Fruit fly (Drosophila melanogaster): Measurements from ENCODE around the gene CG18577.

The CG18577 gene

DNA sequence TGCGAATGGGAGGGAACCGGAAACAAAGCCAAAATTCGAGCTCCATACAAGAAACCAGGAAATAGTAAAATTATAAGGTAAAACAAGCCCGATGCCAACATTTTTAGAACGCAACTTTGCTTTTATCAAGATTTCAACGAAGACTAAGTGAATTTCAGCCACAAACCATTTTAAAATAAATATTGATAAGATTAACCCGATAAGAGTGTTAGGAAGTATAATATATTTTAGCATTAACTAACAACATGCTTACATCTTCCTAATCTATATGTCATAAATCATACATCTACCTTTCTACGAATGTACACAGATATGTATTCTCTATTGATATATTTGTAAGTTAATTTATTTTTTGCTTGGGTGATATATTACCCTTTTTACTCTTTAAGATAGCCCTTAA is 29.9 kb upstream of the CG18577 start, which contains the start of gene Ugt35E1:
TSS of gene Ugt35E1 (minus strand) at position 101 of the 400 bp plus-strand sequence.
- TF ChIP-seq D1 (tag; optimal IDR thresholded peaks at IDR 0.05) (no peak), CG15710 (tag; optimal IDR thresholded peaks at IDR 0.05) (no peak), CG8159 (tag; optimal IDR thresholded peaks at IDR 0.05) (no peak), fd96Ca (GFP tag; IDR thresholded peaks at IDR 0.05) (no peak)

DNA sequence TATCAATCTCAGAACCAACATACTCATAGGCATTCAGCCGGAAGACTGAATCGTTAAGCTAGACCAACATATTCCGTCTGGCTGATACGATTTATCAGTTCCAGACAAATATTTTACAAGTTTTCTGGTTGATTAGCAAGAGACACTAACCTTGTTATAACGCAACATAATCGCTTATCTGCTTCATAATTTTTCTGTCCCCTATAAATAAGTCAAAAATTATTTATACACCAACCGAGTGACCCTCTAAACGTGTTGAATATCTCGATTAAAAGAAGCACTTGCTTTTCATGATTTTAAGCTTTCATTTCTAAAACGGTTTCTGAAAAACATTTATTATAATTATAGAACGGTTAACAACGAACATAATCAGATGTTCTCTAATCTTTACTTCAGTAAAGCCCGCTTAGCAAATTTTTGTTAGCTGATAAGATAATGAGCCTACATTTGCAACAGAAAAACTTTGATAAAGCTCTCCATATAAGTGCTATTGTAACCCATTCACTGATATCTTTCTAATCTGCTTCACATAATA is 27.9 kb upstream of the CG18577 start, which contains the start of gene Ugt35E2:
TSS of gene Ugt35E2 (minus strand) at position 51 of the 535 bp plus-strand sequence.
- TF ChIP-seq CG8301 (tag; optimal IDR thresholded peaks at IDR 0.05) (no peak), Pif1A (GFP tag; optimal IDR thresholded peaks at IDR 0.05) (no peak), Snoo (tag; optimal IDR thresholded peaks at IDR 0.05) (no peak), CG15710 (tag; optimal IDR thresholded peaks at IDR 0.05) (no peak), CG34367 (tag; optimal IDR thresholded peaks at IDR 0.05) (no peak), CG14655 (GFP tag; optimal IDR thresholded peaks at IDR 0.05) (no peak), CG32121 (GFP tag; IDR thresholded peaks at IDR 0.05) (no peak), fd96Ca (GFP tag; IDR thresholded peaks at IDR 0.05) (no peak), CG13204 (GFP tag; optimal IDR thresholded peaks at IDR 0.05) (no peak)

DNA sequence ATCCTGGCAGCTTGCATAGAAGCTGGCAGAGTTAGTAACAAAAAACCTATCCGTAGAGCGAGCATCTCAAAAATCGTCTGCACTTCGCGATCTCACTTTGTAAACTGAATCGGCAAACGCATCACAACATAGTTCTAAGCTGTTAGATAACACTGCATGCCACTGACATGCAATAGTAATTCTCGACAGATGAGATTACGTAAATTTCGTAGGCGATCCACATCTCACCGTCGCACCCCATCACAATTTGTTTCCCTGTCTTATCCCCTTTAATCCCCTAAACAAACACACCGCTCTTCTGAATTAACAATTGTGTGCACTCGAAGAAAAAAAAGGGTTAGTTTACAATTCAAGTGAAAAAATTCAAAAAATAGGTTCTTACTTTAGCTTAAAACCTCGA is 25.7 kb upstream of the CG18577 start, which contains the start of gene Ugt35B1:
TSS of gene Ugt35B1 (minus strand) at position 101 of the 400 bp plus-strand sequence.
- TF ChIP-seq Ets98B (GFP tag; IDR thresholded peaks at IDR 0.05) (no peak), Snoo (tag; optimal IDR thresholded peaks at IDR 0.05) (no peak), CG10348 (GFP tag; IDR thresholded peaks at IDR 0.05) (no peak), CG15710 (tag; optimal IDR thresholded peaks at IDR 0.05) (no peak), CG8159 (tag; optimal IDR thresholded peaks at IDR 0.05) (no peak), CG14655 (GFP tag; optimal IDR thresholded peaks at IDR 0.05) (no peak), CG13204 (GFP tag; optimal IDR thresholded peaks at IDR 0.05) (no peak), CG8301 (tag; optimal IDR thresholded peaks at IDR 0.05) (no peak), fd96Ca (GFP tag; IDR thresholded peaks at IDR 0.05) (no peak)

DNA sequence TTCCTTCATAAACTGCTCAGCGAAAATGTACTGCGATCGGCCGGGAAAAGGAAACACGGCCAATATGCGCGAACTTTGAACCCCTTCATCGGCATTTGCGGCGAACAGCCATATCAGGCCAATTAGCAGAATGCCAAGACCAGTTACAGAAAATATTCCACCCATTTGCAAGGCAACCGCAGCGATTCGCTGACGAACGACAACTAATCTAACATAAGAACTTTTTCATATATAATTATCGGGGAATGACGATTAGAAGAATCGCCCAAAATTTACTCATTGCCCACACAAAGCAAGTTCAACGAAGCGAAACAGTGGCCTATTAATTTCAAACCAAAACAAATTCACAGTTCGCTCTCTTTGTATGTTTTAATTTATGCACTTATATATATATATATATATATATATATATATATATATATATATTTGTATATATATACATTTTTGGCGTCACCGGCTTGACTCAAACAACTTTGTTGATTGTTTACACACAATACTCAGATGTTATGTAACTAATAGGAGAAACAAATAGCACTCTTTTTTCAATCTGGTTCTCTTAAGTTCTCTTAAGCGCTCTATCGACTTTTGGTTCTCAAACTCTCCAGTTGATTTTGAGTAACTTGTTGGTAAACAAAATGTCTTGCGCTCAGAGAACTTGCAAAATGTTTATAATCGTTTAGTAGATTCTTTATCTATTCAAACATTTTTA is 23.3 kb upstream of the CG18577 start, which contains the start of gene Ugt35A1:
TSS of gene Ugt35A1 (minus strand) at position 205 of the 709 bp plus-strand sequence.
- TF ChIP-seq Snoo (tag; optimal IDR thresholded peaks at IDR 0.05) (no peak), CG15710 (tag; optimal IDR thresholded peaks at IDR 0.05) (no peak), CG12605 (GFP tag; IDR thresholded peaks at IDR 0.05) (no peak), rn (GFP tag; IDR thresholded peaks at IDR 0.05) (no peak), CG9948 (tag; optimal IDR thresholded peaks at IDR 0.05) (no peak), CG34367 (tag; optimal IDR thresholded peaks at IDR 0.05) (no peak), Pif1B (GFP tag; optimal IDR thresholded peaks at IDR 0.05) (no peak)

DNA sequence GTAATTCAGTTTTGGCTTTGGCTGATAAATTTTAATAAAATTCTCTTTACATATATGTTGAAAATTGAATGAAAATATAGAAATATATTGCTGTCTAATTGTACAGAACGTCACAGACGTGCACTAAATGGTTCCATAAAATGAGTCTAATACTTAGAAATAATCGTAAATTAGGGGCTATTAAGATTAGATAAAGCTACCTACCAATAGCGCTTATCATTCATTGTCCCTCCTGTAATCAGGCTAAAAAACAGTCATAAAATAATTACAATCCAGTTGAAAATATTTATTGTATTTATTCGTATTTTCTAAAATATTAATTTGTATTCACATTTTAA is 22.8 kb upstream of the CG18577 start:
- no peak for TF ChIP-seq CG8301 (tag; optimal IDR thresholded peaks at IDR 0.05)
- TF ChIP-seq rn (GFP tag; IDR thresholded peaks at IDR 0.05) = no peak
- TF ChIP-seq Pif1B (GFP tag; optimal IDR thresholded peaks at IDR 0.05) = no peak
- TF ChIP-seq D1 (tag; optimal IDR thresholded peaks at IDR 0.05) = no peak
- no peak for TF ChIP-seq Pif1A (GFP tag; optimal IDR thresholded peaks at IDR 0.05)
- no peak for TF ChIP-seq CG32121 (GFP tag; IDR thresholded peaks at IDR 0.05)
- TF ChIP-seq gl (tag; optimal IDR thresholded peaks at IDR 0.05) = no peak
- TF ChIP-seq CG12605 (GFP tag; IDR thresholded peaks at IDR 0.05) = no peak
- TF ChIP-seq CG34367 (tag; optimal IDR thresholded peaks at IDR 0.05) = no peak
- no peak for TF ChIP-seq CG8159 (tag; optimal IDR thresholded peaks at IDR 0.05)
- TF ChIP-seq CG17806 (tag; optimal IDR thresholded peaks at IDR 0.05) = no peak
- no peak for TF ChIP-seq CG14655 (GFP tag; optimal IDR thresholded peaks at IDR 0.05)
- no peak for TF ChIP-seq Ets98B (GFP tag; IDR thresholded peaks at IDR 0.05)
- no peak for TF ChIP-seq CG15710 (tag; optimal IDR thresholded peaks at IDR 0.05)
- TF ChIP-seq EcR (GFP tag; optimal IDR thresholded peaks at IDR 0.05) = no peak
- no peak for TF ChIP-seq CG9948 (tag; optimal IDR thresholded peaks at IDR 0.05)
- TF ChIP-seq CG4496 (GFP tag; IDR thresholded peaks at IDR 0.05) = no peak
- TF ChIP-seq fd96Ca (GFP tag; IDR thresholded peaks at IDR 0.05) = no peak
- TF ChIP-seq CG10348 (GFP tag; IDR thresholded peaks at IDR 0.05) = no peak

DNA sequence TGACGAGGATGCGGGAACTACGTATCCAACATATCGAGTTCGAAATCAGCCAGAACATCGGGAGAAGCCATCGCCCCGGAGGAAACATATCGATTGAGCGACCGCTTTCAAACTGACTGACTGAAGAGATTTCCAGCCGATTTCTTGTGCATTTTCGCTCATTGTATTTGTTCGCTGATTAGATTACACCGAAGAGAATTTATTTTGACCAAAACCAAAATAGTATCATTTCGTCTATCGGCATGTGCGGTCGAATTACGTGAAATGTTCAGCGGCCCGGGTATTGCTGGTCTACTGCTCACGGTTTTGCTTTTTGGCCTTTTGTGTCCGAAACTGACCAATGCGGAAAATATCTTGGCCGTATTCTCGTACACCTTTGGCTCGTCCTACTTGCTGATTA is 20.6 kb upstream of the CG18577 start, which contains the start of the genes Ugt304A1 and Ugt303A1:
TSS of gene Ugt304A1 (minus strand) at position 101 of the 400 bp plus-strand sequence.
TSS of gene Ugt303A1 (plus strand) at position 222 of the 400 bp plus-strand sequence.
- TF ChIP-seq CG32121 (GFP tag; IDR thresholded peaks at IDR 0.05) = no peak
- TF ChIP-seq CG4496 (GFP tag; IDR thresholded peaks at IDR 0.05) = no peak
- TF ChIP-seq Pif1B (GFP tag; optimal IDR thresholded peaks at IDR 0.05) = no peak
- no peak for TF ChIP-seq CG34367 (tag; optimal IDR thresholded peaks at IDR 0.05)
- no peak for TF ChIP-seq fd96Ca (GFP tag; IDR thresholded peaks at IDR 0.05)
- TF ChIP-seq CG9948 (tag; optimal IDR thresholded peaks at IDR 0.05) = no peak
- no peak for TF ChIP-seq CG15710 (tag; optimal IDR thresholded peaks at IDR 0.05)
- no peak for TF ChIP-seq rn (GFP tag; IDR thresholded peaks at IDR 0.05)
- no peak for TF ChIP-seq D1 (tag; optimal IDR thresholded peaks at IDR 0.05)
- no peak for TF ChIP-seq EcR (GFP tag; optimal IDR thresholded peaks at IDR 0.05)
- no peak for TF ChIP-seq Pif1A (GFP tag; optimal IDR thresholded peaks at IDR 0.05)
- no peak for TF ChIP-seq CG13204 (GFP tag; optimal IDR thresholded peaks at IDR 0.05)
- TF ChIP-seq CG10348 (GFP tag; IDR thresholded peaks at IDR 0.05) = no peak
- TF ChIP-seq Ets98B (GFP tag; IDR thresholded peaks at IDR 0.05) = no peak
- TF ChIP-seq gl (tag; optimal IDR thresholded peaks at IDR 0.05) = no peak
- no peak for TF ChIP-seq CG12605 (GFP tag; IDR thresholded peaks at IDR 0.05)
- no peak for TF ChIP-seq CG8159 (tag; optimal IDR thresholded peaks at IDR 0.05)
- TF ChIP-seq CG8301 (tag; optimal IDR thresholded peaks at IDR 0.05) = no peak
- no peak for TF ChIP-seq CG14655 (GFP tag; optimal IDR thresholded peaks at IDR 0.05)

Data from whole organism, pupa.